Worm (Caenorhabditis elegans) whole organism, L2 larva: ENCODE data around the gene dhhc-9.

Experiments used
- C34F6.9 ChIP-seq: fragments of 150-350 bp; optimal IDR thresholded peaks from 2 replicates; lab custom pipeline; 2014; ENCODE audit warnings: missing biosample characterization, missing genetic modification characterization
- F13H6.1 ChIP-seq: sonication (generic microtip); optimal IDR thresholded peaks from 2 replicates; lab custom pipeline; 2016; ENCODE audit warnings: missing genetic modification characterization, missing compliant biosample characterization
- R02D3.7 ChIP-seq: fragments of 150-350 bp; optimal IDR thresholded peaks from 2 replicates; lab custom pipeline; 2014; ENCODE audit warnings: missing biosample characterization, missing genetic modification characterization
- Y55F3AM.14 ChIP-seq: fragments of 200-800 bp; sonication (Bioruptor generic); optimal IDR thresholded peaks from 2 replicates; lab custom pipeline; 2018; ENCODE audit warnings: mild to moderate bottlenecking, missing genetic modification characterization, missing compliant biosample characterization
- ZK546.5 ChIP-seq: sonication (generic microtip); optimal IDR thresholded peaks from 2 replicates; lab custom pipeline; 2017; ENCODE audit warnings: missing biosample characterization, missing genetic modification characterization
- alr-1 ChIP-seq: fragments of 150-350 bp; optimal IDR thresholded peaks from 2 replicates; lab custom pipeline; 2014; ENCODE audit warnings: missing biosample characterization, missing genetic modification characterization
- aly-2 ChIP-seq: fragments of 150-350 bp; optimal IDR thresholded peaks from 2 replicates; lab custom pipeline; 2014; ENCODE audit warnings: missing biosample characterization, missing genetic modification characterization
- ama-1 ChIP-seq: fragments of 150-350 bp; optimal IDR thresholded peaks from 2 replicates; lab custom pipeline; 2018; ENCODE audit warnings: inconsistent platforms
- blmp-1 ChIP-seq: sonication (generic microtip); optimal IDR thresholded peaks from 2 replicates; lab custom pipeline; 2017; ENCODE audit warnings: missing genetic modification characterization, mild to moderate bottlenecking, missing compliant biosample characterization, antibody characterized with exemption, moderate library complexity; ENCODE audit not compliant: insufficient read depth
- ceh-16 ChIP-seq: fragments of 150-350 bp; optimal IDR thresholded peaks from 2 replicates; lab custom pipeline; 2014; ENCODE audit warnings: missing biosample characterization, missing genetic modification characterization
- ceh-82 ChIP-seq: fragments of 150-350 bp; optimal IDR thresholded peaks from 2 replicates; lab custom pipeline; 2014; ENCODE audit warnings: missing biosample characterization, missing genetic modification characterization
- crh-2 ChIP-seq: sonication (generic microtip); optimal IDR thresholded peaks from 2 replicates; lab custom pipeline; 2017; ENCODE audit warnings: missing biosample characterization, missing genetic modification characterization
- dmd-4 ChIP-seq: sonication (generic microtip); optimal IDR thresholded peaks from 2 replicates; lab custom pipeline; 2017; ENCODE audit warnings: missing biosample characterization, missing genetic modification characterization
- egl-27 ChIP-seq: sonication (generic microtip); optimal IDR thresholded peaks from 3 replicates; lab custom pipeline; 2017; ENCODE audit warnings: missing biosample characterization, missing genetic modification reagents, missing genetic modification characterization
- elt-1 ChIP-seq: fragments of 150-350 bp; optimal IDR thresholded peaks from 2 replicates; lab custom pipeline; 2014; ENCODE audit warnings: missing biosample characterization, missing genetic modification characterization
- elt-3 ChIP-seq: sonication (generic microtip); optimal IDR thresholded peaks from 2 replicates; lab custom pipeline; 2017; ENCODE audit warnings: missing biosample characterization, missing genetic modification characterization
- fos-1 ChIP-seq: fragments of 150-350 bp; optimal IDR thresholded peaks from 2 replicates; lab custom pipeline; 2014; ENCODE audit warnings: missing biosample characterization, missing genetic modification characterization
- gmeb-1 ChIP-seq: fragments of 150-350 bp; optimal IDR thresholded peaks from 2 replicates; lab custom pipeline; 2014; ENCODE audit warnings: missing biosample characterization, missing genetic modification characterization
- lin-11 ChIP-seq: fragments of 150-350 bp; sonication (generic microtip); optimal IDR thresholded peaks from 2 replicates; lab custom pipeline; 2014; ENCODE audit warnings: missing biosample characterization, missing genetic modification characterization, inconsistent platforms, mixed read lengths
- lin-13 ChIP-seq: fragments of 150-350 bp; optimal IDR thresholded peaks from 2 replicates; lab custom pipeline; 2014; ENCODE audit warnings: missing biosample characterization, missing genetic modification reagents, missing genetic modification characterization
- lin-39 ChIP-seq: fragments of 150-350 bp; optimal IDR thresholded peaks from 2 replicates; lab custom pipeline; 2014; ENCODE audit warnings: missing biosample characterization, missing genetic modification reagents, missing genetic modification characterization
- lsy-2 ChIP-seq, 2 experiments: fragments of 150-350 bp in 1 of 2; sonication (generic microtip) in 1 of 2; optimal IDR thresholded peaks; 2 replicates each; lab custom pipeline; 2014 to 2017; ENCODE audit warnings: missing biosample characterization in 2 of 2, missing genetic modification characterization in 2 of 2
- mab-5 ChIP-seq: fragments of 150-350 bp; optimal IDR thresholded peaks from 2 replicates; lab custom pipeline; 2014; ENCODE audit warnings: missing biosample characterization, missing genetic modification characterization
- mbf-1 ChIP-seq: sonication (generic microtip); optimal IDR thresholded peaks from 2 replicates; lab custom pipeline; 2017; ENCODE audit warnings: missing biosample characterization, missing genetic modification characterization
- mdl-1 ChIP-seq, 2 experiments: fragments of 150-350 bp in 1 of 2; sonication (generic microtip) in 1 of 2; optimal IDR thresholded peaks; 2 replicates each; lab custom pipeline; 2017; ENCODE audit warnings: missing biosample characterization in 2 of 2, missing genetic modification characterization in 2 of 2
- nhr-10 ChIP-seq: sonication (generic microtip); optimal IDR thresholded peaks from 2 replicates; lab custom pipeline; 2017; ENCODE audit warnings: missing biosample characterization, missing genetic modification characterization
- nhr-11 ChIP-seq: fragments of 150-350 bp; optimal IDR thresholded peaks from 2 replicates; lab custom pipeline; 2014; ENCODE audit warnings: missing biosample characterization, missing genetic modification characterization
- nhr-12 ChIP-seq: fragments of 150-350 bp; optimal IDR thresholded peaks from 2 replicates; lab custom pipeline; 2014; ENCODE audit warnings: missing biosample characterization, missing genetic modification characterization
- nhr-129 ChIP-seq: fragments of 150-350 bp; optimal IDR thresholded peaks from 2 replicates; lab custom pipeline; 2014; ENCODE audit warnings: missing biosample characterization, missing genetic modification characterization
- nhr-21 ChIP-seq: fragments of 150-350 bp; optimal IDR thresholded peaks from 2 replicates; lab custom pipeline; 2014; ENCODE audit warnings: missing biosample characterization, missing genetic modification characterization
- nhr-23 ChIP-seq: fragments of 150-350 bp; optimal IDR thresholded peaks from 2 replicates; lab custom pipeline; 2014; ENCODE audit warnings: missing biosample characterization, missing genetic modification reagents, missing genetic modification characterization
- nhr-237 ChIP-seq: fragments of 150-350 bp; optimal IDR thresholded peaks from 2 replicates; lab custom pipeline; 2014; ENCODE audit warnings: missing biosample characterization, missing genetic modification characterization
- nhr-25 ChIP-seq: fragments of 150-350 bp; sonication (generic microtip); optimal IDR thresholded peaks from 3 replicates; lab custom pipeline; 2014; ENCODE audit warnings: missing biosample characterization, missing genetic modification characterization
- nhr-6 ChIP-seq: fragments of 150-350 bp; optimal IDR thresholded peaks from 2 replicates; lab custom pipeline; 2014; ENCODE audit warnings: missing biosample characterization, missing genetic modification characterization
- nhr-77 ChIP-seq: fragments of 150-350 bp; optimal IDR thresholded peaks from 2 replicates; lab custom pipeline; 2014; ENCODE audit warnings: missing biosample characterization, missing genetic modification characterization
- peb-1 ChIP-seq: fragments of 150-350 bp; optimal IDR thresholded peaks from 2 replicates; lab custom pipeline; 2014; ENCODE audit warnings: missing biosample characterization, missing genetic modification characterization
- sem-4 ChIP-seq: fragments of 150-350 bp; optimal IDR thresholded peaks from 2 replicates; lab custom pipeline; 2014; ENCODE audit warnings: missing biosample characterization, missing genetic modification reagents, missing genetic modification characterization
- skn-1 ChIP-seq: sonication (generic microtip); optimal IDR thresholded peaks from 2 replicates; lab custom pipeline; 2017; ENCODE audit warnings: missing biosample characterization, missing genetic modification characterization
- sma-3 ChIP-seq: sonication (generic microtip); optimal IDR thresholded peaks from 2 replicates; lab custom pipeline; 2016; ENCODE audit warnings: missing genetic modification reagents, missing genetic modification characterization, missing compliant biosample characterization
- sma-9 ChIP-seq, 2 experiments: fragments of 150-350 bp in 1 of 2; sonication (generic microtip) in 1 of 2; optimal IDR thresholded peaks; 2 replicates each; lab custom pipeline; 2014 to 2016; ENCODE audit warnings: missing genetic modification characterization in 2 of 2, mild to moderate bottlenecking in 1 of 2, missing biosample characterization in 1 of 2, missing compliant biosample characterization in 1 of 2, missing genetic modification reagents in 1 of 2, moderate library complexity in 1 of 2
- snpc-4 ChIP-seq: fragments of 150-350 bp; optimal IDR thresholded peaks from 2 replicates; lab custom pipeline; 2014; ENCODE audit warnings: missing biosample characterization, missing genetic modification characterization
- unc-39 ChIP-seq: fragments of 150-350 bp; optimal IDR thresholded peaks from 2 replicates; lab custom pipeline; 2014; ENCODE audit warnings: missing biosample characterization, missing genetic modification characterization
- unc-55 ChIP-seq: fragments of 150-350 bp; sonication (generic microtip); optimal IDR thresholded peaks from 3 replicates; lab custom pipeline; 2014; ENCODE audit warnings: missing biosample characterization, missing genetic modification reagents, missing genetic modification characterization
- unc-62 ChIP-seq: fragments of 150-350 bp; optimal IDR thresholded peaks from 2 replicates; lab custom pipeline; 2014; ENCODE audit warnings: missing biosample characterization, missing genetic modification reagents, missing genetic modification characterization
- zag-1 ChIP-seq: fragments of 150-350 bp; optimal IDR thresholded peaks from 2 replicates; lab custom pipeline; 2014; ENCODE audit warnings: missing biosample characterization, missing genetic modification characterization
- ztf-1 ChIP-seq: fragments of 200-800 bp; sonication (Bioruptor generic); conservative IDR thresholded peaks from 2 replicates; pipeline ENCODE4 v1.3.6; 2022; ENCODE audit warnings: missing genetic modification characterization, missing compliant biosample characterization
- ztf-11 ChIP-seq: sonication (generic microtip); optimal IDR thresholded peaks from 2 replicates; lab custom pipeline; 2017; ENCODE audit warnings: missing biosample characterization, missing genetic modification characterization
- ztf-4 ChIP-seq: fragments of 150-350 bp; optimal IDR thresholded peaks from 2 replicates; lab custom pipeline; 2014; ENCODE audit warnings: missing biosample characterization, missing genetic modification characterization

Gene dhhc-9

ce11 chrX:2365890-2366289, 35.9 kb downstream of the dhhc-9 start, which contains the start of gene T24D8.6:
Gene T24D8.6, minus strand, starts transcription at chrX:2365990.
- TF ChIP-seq lin-39 (tag; lab: Kevin White, UChicago) (no peak), ztf-11 (tag; lab: Kevin White, UChicago) (no peak), lin-13 (no peak), snpc-4 (tag; lab: Kevin White, UChicago) (no peak), nhr-10 (no peak), unc-55 (GFP tag; lab: Kevin White, UChicago) (no peak), egl-27 (tag; lab: Kevin White, UChicago) (no peak), ztf-4 (tag; lab: Kevin White, UChicago) (no peak), mbf-1 (tag; lab: Kevin White, UChicago) (no peak), dmd-4 (tag; lab: Kevin White, UChicago) (no peak), nhr-25 (tag; lab: Kevin White, UChicago) (no peak)

- no peak for TF ChIP-seq peb-1 (tag; lab: Kevin White, UChicago)
- no peak for TF ChIP-seq ceh-16 (tag; lab: Kevin White, UChicago)
- TF ChIP-seq nhr-12 (tag; lab: Kevin White, UChicago) = peak; percentile 48
- TF ChIP-seq egl-27 (tag; lab: Kevin White, UChicago) = peak; percentile 92
- TF ChIP-seq mab-5 (tag; lab: Kevin White, UChicago) = peak; percentile 53
- peak; percentile 86 for TF ChIP-seq skn-1
- no peak for TF ChIP-seq nhr-23 (tag; lab: Kevin White, UChicago)
- peak; percentile 76 for TF ChIP-seq dmd-4 (tag; lab: Kevin White, UChicago)
- TF ChIP-seq ztf-11 (tag; lab: Kevin White, UChicago) = no peak
- TF ChIP-seq unc-62 (GFP tag; lab: Kevin White, UChicago) = no peak
- peak; percentile 58 for TF ChIP-seq unc-55 (GFP tag; lab: Kevin White, UChicago)
- no peak for TF ChIP-seq alr-1 (tag; lab: Kevin White, UChicago)
- TF ChIP-seq nhr-11 (tag; lab: Kevin White, UChicago) = peak; percentile 17
- peak; percentile 90 for TF ChIP-seq nhr-237 (tag; lab: Kevin White, UChicago)
- TF ChIP-seq sma-9 (GFP tag; optimal IDR thresholded peaks at IDR 0.05; lab: Kevin White, UChicago) = peak; percentile 85
- TF ChIP-seq sma-9 (tag; optimal IDR thresholded peaks at IDR 0.05; lab: Kevin White, UChicago) = no peak
- TF ChIP-seq F13H6.1 (tag; lab: Kevin White, UChicago) = peak; percentile 84
- peak; percentile 68 for TF ChIP-seq aly-2 (tag; lab: Kevin White, UChicago)
- TF ChIP-seq lin-39 (tag; lab: Kevin White, UChicago) = no peak
- TF ChIP-seq blmp-1 = peak; percentile 68
- TF ChIP-seq mdl-1 (tag; optimal IDR thresholded peaks at IDR 0.05; lab: Kevin White, UChicago) = peak; percentile 34 to 64
- TF ChIP-seq nhr-129 (tag; lab: Kevin White, UChicago) = peak; percentile 85
- TF ChIP-seq gmeb-1 (tag; lab: Kevin White, UChicago) = peak; percentile 92
- TF ChIP-seq elt-3 = no peak
- TF ChIP-seq ZK546.5 (tag; lab: Kevin White, UChicago) = peak; percentile 51
- TF ChIP-seq ceh-82 = peak; percentile 79
- no peak for TF ChIP-seq unc-39 (tag; lab: Kevin White, UChicago)
- TF ChIP-seq zag-1 (tag; lab: Kevin White, UChicago) = no peak
- no peak for TF ChIP-seq ztf-1 (GFP tag; lab: Robert Waterston, UW)
- peak; percentile 69 for TF ChIP-seq ztf-4 (tag; lab: Kevin White, UChicago)
- no peak for TF ChIP-seq lin-11
- peak; percentile 66 for TF ChIP-seq R02D3.7
- peak; percentile 90 for TF ChIP-seq sem-4 (tag; lab: Kevin White, UChicago)
- no peak for TF ChIP-seq elt-1 (tag; lab: Kevin White, UChicago)
- TF ChIP-seq nhr-25 (tag; lab: Kevin White, UChicago) = peak; percentile 97
- peak; percentile 93 for TF ChIP-seq nhr-77
- TF ChIP-seq sma-3 = peak; percentile 95
- TF ChIP-seq nhr-10 = peak; percentile 91
- TF ChIP-seq ama-1 (lab: Kevin White, UChicago) = no peak
- TF ChIP-seq crh-2 (tag; lab: Kevin White, UChicago) = peak; percentile 97
- peak; percentile 87 to 93 for TF ChIP-seq lsy-2 (tag; optimal IDR thresholded peaks at IDR 0.05; lab: Kevin White, UChicago)
- TF ChIP-seq mbf-1 (tag; lab: Kevin White, UChicago) = peak; percentile 60
- peak; percentile 94 for TF ChIP-seq lin-13
- TF ChIP-seq Y55F3AM.14 = peak; percentile 53
- peak; percentile 75 for TF ChIP-seq C34F6.9 (tag; lab: Kevin White, UChicago)
- peak; percentile 97 for TF ChIP-seq nhr-21 (tag; lab: Kevin White, UChicago)
- peak; percentile 97 for TF ChIP-seq fos-1
- TF ChIP-seq snpc-4 (tag; lab: Kevin White, UChicago) = peak; percentile 63
- peak; percentile 89 for TF ChIP-seq nhr-6 (tag; lab: Kevin White, UChicago)
Measured at ce11 chrX:2364703-2365299, 37.0 kb downstream of the dhhc-9 start.
